Fruit fly (Drosophila melanogaster) whole organism, wandering third instar larva: ENCODE results near the gene comm.
A peak's percentile ranks its signal among the peaks of the same experiment; 100 is the strongest.

ENCODE experiments used
- CG32264 ChIP-seq: fragments of 200-800 bp; sonication (Bioruptor generic); optimal IDR thresholded peaks from 2 replicates; lab custom pipeline; 2016; ENCODE audit warnings: missing biosample characterization, missing genetic modification characterization
- CG9705 ChIP-seq: fragments of 200-800 bp; sonication (Bioruptor generic); optimal IDR thresholded peaks from 2 replicates; lab custom pipeline; 2018; ENCODE audit warnings: missing biosample characterization, mild to moderate bottlenecking, missing genetic modification characterization
- CrebA ChIP-seq: fragments of 200-800 bp; sonication (Bioruptor generic); optimal IDR thresholded peaks from 2 replicates; lab custom pipeline; 2016; ENCODE audit warnings: missing biosample characterization, mild to moderate bottlenecking, missing genetic modification characterization, borderline replicate concordance
- Dfd ChIP-seq: fragments of >200 bp; optimal IDR thresholded peaks from 2 replicates; lab custom pipeline; 2017; ENCODE audit warnings: missing biosample characterization, missing genetic modification characterization
- Dif ChIP-seq: fragments of 200-275, 200-300 bp; sonication (Bioruptor generic); optimal IDR thresholded peaks from 2 replicates; lab custom pipeline; 2018; ENCODE audit warnings: missing biosample characterization, missing genetic modification characterization; ENCODE audit not compliant: partially characterized antibody
- HLH106 ChIP-seq: fragments of 200-800 bp; optimal IDR thresholded peaks from 3 replicates; lab custom pipeline; 2019; ENCODE audit warnings: missing biosample characterization, mild to moderate bottlenecking, missing genetic modification characterization, moderate library complexity
- Hnf4 ChIP-seq: fragments of 200-800 bp; sonication (Bioruptor generic); optimal IDR thresholded peaks from 2 replicates; lab custom pipeline; 2016; ENCODE audit warnings: missing biosample characterization, mild to moderate bottlenecking, missing genetic modification characterization
- Hr78 ChIP-seq: fragments of >200 bp; optimal IDR thresholded peaks from 2 replicates; lab custom pipeline; 2017; ENCODE audit warnings: missing biosample characterization, missing genetic modification characterization
- Hr83 ChIP-seq: fragments of 200-300 bp; sonication (Bioruptor generic); optimal IDR thresholded peaks from 2 replicates; lab custom pipeline; 2016; ENCODE audit warnings: missing biosample characterization, mild to moderate bottlenecking, missing genetic modification characterization, moderate library complexity; ENCODE audit not compliant: poor library complexity, severe bottlenecking
- Mio ChIP-seq: sonication (Bioruptor generic); optimal IDR thresholded peaks from 2 replicates; lab custom pipeline; 2016; ENCODE audit warnings: missing biosample characterization, missing genetic modification characterization
- Myc ChIP-seq: fragments of >200 bp; optimal IDR thresholded peaks from 2 replicates; lab custom pipeline; 2017
- N ChIP-seq: fragments of >200 bp; optimal IDR thresholded peaks from 2 replicates; lab custom pipeline; 2018; ENCODE audit warnings: missing biosample characterization, missing external identifiers, missing genetic modification characterization
- OdsH ChIP-seq: fragments of 200-800 bp; sonication (Bioruptor generic); optimal IDR thresholded peaks from 2 replicates; lab custom pipeline; 2016; ENCODE audit warnings: missing biosample characterization, mild to moderate bottlenecking, missing genetic modification characterization
- Rel ChIP-seq, 2 experiments: fragments of 200-800 bp; sonication (Bioruptor generic) in 1 of 2; optimal IDR thresholded peaks; 2 replicates in 1 of 2; 3 replicates in 1 of 2; lab custom pipeline; 2016 to 2019; ENCODE audit warnings: mild to moderate bottlenecking in 2 of 2, missing biosample characterization in 2 of 2, missing genetic modification characterization in 2 of 2, moderate library complexity in 1 of 2
- Sp1 ChIP-seq: fragments of 200-800 bp; sonication (Bioruptor generic); optimal IDR thresholded peaks from 3 replicates; lab custom pipeline; 2019; ENCODE audit warnings: missing biosample characterization, mild to moderate bottlenecking, missing genetic modification characterization, moderate library complexity
- Vsx2 ChIP-seq: fragments of 200-300, 225-300 bp; sonication (Bioruptor generic); optimal IDR thresholded peaks from 2 replicates; lab custom pipeline; 2018; ENCODE audit warnings: missing biosample characterization, missing genetic modification characterization; ENCODE audit not compliant: partially characterized antibody
- br ChIP-seq: fragments of 200-800 bp; sonication (Bioruptor generic); optimal IDR thresholded peaks from 2 replicates; lab custom pipeline; 2016; ENCODE audit warnings: missing biosample characterization, missing genetic modification characterization
- brk ChIP-seq: fragments of 200-800 bp; sonication (Bioruptor generic); optimal IDR thresholded peaks from 2 replicates; lab custom pipeline; 2016; ENCODE audit warnings: missing biosample characterization, mild to moderate bottlenecking, missing genetic modification characterization
- dl ChIP-seq, 2 experiments: fragments of 175-275, 200-275 bp in 1 of 2; fragments of 200-275 bp in 1 of 2; sonication (Bioruptor generic); optimal IDR thresholded peaks; lab custom pipeline; 2018; ENCODE audit warnings: mild to moderate bottlenecking in 2 of 2, missing biosample characterization in 2 of 2, missing genetic modification characterization in 2 of 2, moderate library complexity in 2 of 2; ENCODE audit not compliant: partially characterized antibody in 2 of 2, insufficient read depth in 1 of 2
- dmrt93B ChIP-seq: fragments of 200-800 bp; sonication (Bioruptor generic); optimal IDR thresholded peaks from 2 replicates; lab custom pipeline; 2018; ENCODE audit warnings: missing biosample characterization, mild to moderate bottlenecking, missing genetic modification characterization
- foxo ChIP-seq, 2 experiments: fragments of 200-800 bp; sonication (Bioruptor generic); optimal IDR thresholded peaks; 2 replicates in 1 of 2; 3 replicates in 1 of 2; lab custom pipeline; 2016 to 2017; ENCODE audit warnings: missing biosample characterization in 2 of 2, missing genetic modification characterization in 2 of 2
- fru ChIP-seq: fragments of 200-800 bp; sonication (Bioruptor generic); optimal IDR thresholded peaks from 3 replicates; lab custom pipeline; 2016; ENCODE audit warnings: missing biosample characterization, mild to moderate bottlenecking, missing genetic modification characterization
- h ChIP-seq: fragments of 200-800 bp; sonication (Bioruptor generic); optimal IDR thresholded peaks from 3 replicates; lab custom pipeline; 2016; ENCODE audit warnings: missing biosample characterization, mild to moderate bottlenecking, missing genetic modification characterization
- jim ChIP-seq: fragments of 175-275, 200-325 bp; sonication (Bioruptor generic); optimal IDR thresholded peaks from 2 replicates; lab custom pipeline; 2016; ENCODE audit warnings: missing biosample characterization, mild to moderate bottlenecking, missing genetic modification characterization
- lola ChIP-seq: fragments of >200 bp; optimal IDR thresholded peaks from 2 replicates; lab custom pipeline; 2017; ENCODE audit warnings: missing biosample characterization, missing genetic modification characterization
- psq ChIP-seq: fragments of 200-800 bp; sonication (Bioruptor generic); optimal IDR thresholded peaks from 3 replicates; lab custom pipeline; 2017; ENCODE audit warnings: missing biosample characterization, mild to moderate bottlenecking, missing genetic modification characterization, moderate library complexity
- rgr ChIP-seq: fragments of 200-800 bp; sonication (Bioruptor generic); optimal IDR thresholded peaks from 3 replicates; lab custom pipeline; 2016; ENCODE audit warnings: missing biosample characterization, mild to moderate bottlenecking, missing genetic modification characterization
- sage ChIP-seq: fragments of 200-800 bp; sonication (Bioruptor generic); optimal IDR thresholded peaks from 2 replicates; lab custom pipeline; 2016; ENCODE audit warnings: missing biosample characterization, mild to moderate bottlenecking, missing genetic modification characterization
- sv ChIP-seq: fragments of 200-800 bp; sonication (Bioruptor generic); optimal IDR thresholded peaks from 3 replicates; lab custom pipeline; 2016; ENCODE audit warnings: missing biosample characterization, missing genetic modification characterization
- tai ChIP-seq: sonication (Bioruptor generic); optimal IDR thresholded peaks from 2 replicates; lab custom pipeline; 2016; ENCODE audit warnings: missing biosample characterization, missing genetic modification characterization

Gene comm

DNA sequence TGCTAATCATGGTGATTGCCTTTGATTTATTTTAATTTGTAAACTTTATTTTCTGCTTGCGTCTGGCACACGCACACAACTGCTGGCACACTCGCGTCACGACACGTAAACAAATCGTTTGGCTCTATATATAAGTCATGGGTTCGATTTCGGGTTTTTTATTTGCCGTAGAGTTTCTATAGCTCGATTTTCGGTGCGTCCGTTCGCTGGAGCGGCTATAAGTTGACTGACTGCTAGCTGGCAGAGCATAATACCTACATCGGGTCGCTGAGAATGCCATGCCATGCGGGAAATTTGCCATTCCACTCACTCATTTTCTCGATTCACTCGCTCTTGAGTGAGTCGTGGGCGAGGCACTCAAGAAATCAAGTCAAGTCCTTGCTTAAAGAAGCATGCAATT lies at the start of gene comm:
comm (minus strand) TSS at position 236 of the 400 bp plus-strand sequence.
- TF ChIP-seq Rel (GFP tag; optimal IDR thresholded peaks at IDR 0.05; lab: Kevin White, UChicago) (no peak), Rel (tag; optimal IDR thresholded peaks at IDR 0.05; lab: Kevin White, UChicago) (peak; percentile 47), Sp1 (GFP tag; lab: Kevin White, UChicago) (peak; percentile 8), jim (GFP tag; lab: Kevin White, UChicago) (peak; percentile 20), N (GFP tag; lab: Kevin White, UChicago) (no peak), OdsH (no peak), Hr78 (GFP tag; lab: Kevin White, UChicago) (no peak), dl (GFP tag; optimal IDR thresholded peaks at IDR 0.05; lab: Kevin White, UChicago; ENCODE audit: insufficient read depth in 1 of 2, partially characterized antibody in 2 of 2) (peak in 1 of 2 experiments; percentile 2), Mio (GFP tag; lab: Kevin White, UChicago) (no peak), h (GFP tag; lab: Kevin White, UChicago) (peak; percentile 28), Dif (GFP tag; lab: Kevin White, UChicago) (peak; percentile 10), Vsx2 (GFP tag; lab: Kevin White, UChicago) (peak; percentile 72)

DNA sequence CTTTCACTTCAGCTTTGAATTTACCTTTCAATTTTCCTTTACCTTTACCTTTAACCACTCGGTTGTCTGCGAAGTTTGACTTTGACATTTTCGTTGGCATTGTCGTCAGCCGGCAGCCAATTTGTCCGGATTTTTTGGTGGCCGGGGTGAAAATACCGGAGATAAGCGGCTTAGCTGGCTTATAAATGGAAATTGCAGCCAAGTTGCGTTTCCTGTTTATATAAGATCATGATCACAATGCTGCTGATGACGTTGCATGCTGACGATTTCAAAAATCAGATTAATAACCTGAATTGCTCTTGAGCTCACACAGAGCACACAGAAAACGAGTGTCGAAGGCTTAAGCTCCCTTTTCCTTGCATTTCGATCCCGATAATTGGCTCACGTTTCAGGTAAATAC lies 49.6 kb upstream of the comm start:
- TF ChIP-seq CG9705, result no peak
- TF ChIP-seq br (GFP tag; lab: Kevin White, UChicago), result no peak
- TF ChIP-seq Hr78 (GFP tag; lab: Kevin White, UChicago), result no peak

DNA sequence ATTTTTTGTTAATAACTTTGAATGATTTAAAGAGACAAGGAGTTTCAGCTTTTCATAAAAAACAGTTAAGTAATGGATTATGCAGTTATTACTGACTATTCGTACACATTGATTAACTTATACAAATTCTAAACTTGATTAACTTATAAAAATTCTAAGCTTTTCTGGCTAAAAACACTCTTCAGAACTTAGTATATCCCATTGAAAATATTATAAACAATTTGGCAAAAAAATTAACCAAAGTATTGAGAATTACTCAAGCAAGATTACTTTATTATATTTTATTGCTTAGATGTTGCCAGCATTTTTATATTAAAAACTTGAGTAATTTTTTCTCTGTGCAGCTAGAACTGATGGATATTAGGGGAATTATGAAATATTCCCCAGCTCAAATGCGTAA lies 49.2 kb upstream of the comm start:
- TF ChIP-seq CG32264, result no peak
- no peak for TF ChIP-seq Mio (GFP tag; lab: Kevin White, UChicago)
- no peak for TF ChIP-seq lola (GFP tag; lab: Kevin White, UChicago)
- no peak for TF ChIP-seq Dfd (GFP tag; lab: Kevin White, UChicago)
- no peak for TF ChIP-seq sv (GFP tag; lab: Kevin White, UChicago)
- TF ChIP-seq foxo (GFP tag; optimal IDR thresholded peaks at IDR 0.05; lab: Kevin White, UChicago), result no peak
- TF ChIP-seq fru (GFP tag; lab: Kevin White, UChicago), result no peak
- no peak for TF ChIP-seq sage
- no peak for TF ChIP-seq CG9705
- no peak for TF ChIP-seq Hnf4 (GFP tag; lab: Kevin White, UChicago)
- no peak for TF ChIP-seq brk (GFP tag; lab: Kevin White, UChicago)
- TF ChIP-seq Hr83, result no peak
- TF ChIP-seq, all 38 proteins: peak for 0

DNA sequence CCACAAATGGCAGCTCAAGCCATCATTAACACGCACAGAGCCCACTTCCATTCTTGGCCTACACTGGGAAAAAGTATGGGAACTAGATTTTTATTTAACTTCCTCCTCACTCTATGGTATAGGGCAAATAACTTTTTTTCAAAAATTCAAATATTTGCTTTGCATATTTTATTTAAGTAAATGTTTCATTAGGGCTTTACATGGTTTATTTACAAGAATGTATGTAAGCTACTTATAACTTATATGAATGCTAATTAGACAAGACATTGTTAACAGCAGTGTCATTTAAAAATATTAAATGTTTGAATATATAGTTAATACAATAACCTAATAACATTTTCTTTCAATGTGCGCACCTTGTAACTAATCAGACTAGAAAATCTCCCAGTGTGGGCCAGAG lies 47.3 kb upstream of the comm start:
- TF ChIP-seq br (GFP tag; lab: Kevin White, UChicago) (no peak), Sp1 (GFP tag; lab: Kevin White, UChicago) (no peak), HLH106 (no peak), psq (no peak), tai (GFP tag; lab: Kevin White, UChicago) (no peak)

DNA sequence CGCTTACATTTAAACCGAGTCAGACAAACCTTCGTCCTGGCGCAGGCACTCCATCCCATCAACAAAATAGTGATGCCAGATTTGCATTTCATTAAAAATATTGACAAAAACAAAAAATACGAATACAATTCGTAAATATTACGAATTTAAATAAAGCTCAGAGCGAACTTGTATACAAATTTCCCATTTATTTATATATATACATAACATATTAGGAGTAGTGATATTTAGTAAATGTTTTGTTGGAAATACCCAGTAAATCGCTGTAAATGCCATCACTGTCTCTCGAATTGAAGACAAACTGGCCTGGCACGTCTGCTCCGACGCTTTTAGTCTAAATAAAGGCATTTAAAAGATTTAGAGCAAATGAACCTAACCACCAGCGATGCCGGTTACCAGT lies 44.0 kb upstream of the comm start:
- TF ChIP-seq Rel (GFP tag; optimal IDR thresholded peaks at IDR 0.05; lab: Kevin White, UChicago) (no peak), Rel (tag; optimal IDR thresholded peaks at IDR 0.05; lab: Kevin White, UChicago) (no peak), dl (GFP tag; optimal IDR thresholded peaks at IDR 0.05; lab: Kevin White, UChicago; ENCODE audit: insufficient read depth in 1 of 2, partially characterized antibody in 2 of 2) (no peak), Dif (GFP tag; lab: Kevin White, UChicago) (no peak), Myc (no peak), OdsH (no peak), rgr (GFP tag; lab: Kevin White, UChicago) (no peak), Dfd (GFP tag; lab: Kevin White, UChicago) (no peak), sage (no peak), jim (GFP tag; lab: Kevin White, UChicago) (no peak), Hr78 (GFP tag; lab: Kevin White, UChicago) (no peak), CG9705 (no peak), Hnf4 (GFP tag; lab: Kevin White, UChicago) (no peak)
- TF ChIP-seq, all 38 proteins: peak for 0

DNA sequence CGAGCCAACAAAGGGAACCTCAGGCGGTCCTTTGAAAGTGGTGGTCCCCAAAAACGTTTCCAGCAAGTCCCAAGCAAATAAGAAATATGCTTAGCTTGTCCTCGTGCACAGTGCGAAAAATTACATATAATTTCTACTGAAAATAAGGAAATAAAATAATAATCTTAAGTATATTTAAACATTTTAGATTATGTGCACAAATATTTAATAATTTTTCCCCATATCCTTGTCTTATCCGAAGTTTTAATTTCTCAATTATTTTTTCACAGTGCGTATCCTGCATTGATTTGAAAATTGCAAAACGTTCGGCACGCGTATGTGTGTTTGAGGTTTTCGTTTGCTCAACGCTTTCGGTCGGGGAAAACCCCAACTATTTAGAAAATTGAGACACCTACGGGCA lies 43.3 kb upstream of the comm start:
- TF ChIP-seq HLH106 (no peak), rgr (GFP tag; lab: Kevin White, UChicago) (no peak), CG32264 (no peak), CrebA (GFP tag; lab: Kevin White, UChicago) (no peak), psq (no peak), OdsH (no peak), dmrt93B (GFP tag; lab: Kevin White, UChicago) (no peak), br (GFP tag; lab: Kevin White, UChicago) (no peak), brk (GFP tag; lab: Kevin White, UChicago) (no peak), N (GFP tag; lab: Kevin White, UChicago) (no peak), Mio (GFP tag; lab: Kevin White, UChicago) (no peak)
